Worm (Caenorhabditis elegans): Measurements from ENCODE around the gene T04F8.2.

DNA sequence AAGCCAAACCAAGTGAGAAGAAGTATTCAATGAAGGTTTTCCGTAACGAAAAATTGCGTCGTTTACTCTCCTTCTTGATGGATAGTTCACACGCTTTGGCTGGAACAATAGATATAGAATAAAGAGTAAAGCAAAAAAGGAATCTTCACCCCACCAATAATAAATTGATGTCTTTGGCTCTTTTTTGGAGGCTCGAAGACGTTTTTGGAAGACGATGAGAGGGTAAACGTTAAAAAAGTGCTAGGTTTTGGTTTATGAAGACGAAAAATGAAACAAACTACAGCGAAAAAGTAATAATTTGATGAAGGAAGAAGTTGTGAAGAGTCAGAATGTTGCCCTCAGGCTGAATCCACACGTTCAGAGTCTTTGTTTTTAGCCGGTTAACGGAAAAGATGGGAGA lies 34.4 kb downstream of the T04F8.2 start, which contains the start of gene sto-3:
- TF ChIP-seq mxl-3 (GFP tag; optimal IDR thresholded peaks at IDR 0.05): no peak
- no peak for TF ChIP-seq madf-9 (GFP tag; conservative IDR thresholded peaks at IDR 0.05)
- no peak for TF ChIP-seq zfp-2 (tag; optimal IDR thresholded peaks at IDR 0.05)
- no peak for TF ChIP-seq mep-1 (tag; optimal IDR thresholded peaks at IDR 0.05)
